Worm (Caenorhabditis elegans) whole organism, L2 larva: ENCODE results near the gene srj-57.

Experiments
- R02D3.7 ChIP-seq: fragments of 150-350 bp; optimal IDR thresholded peaks from 2 replicates; lab custom pipeline; 2014; ENCODE audit warnings: missing biosample characterization, missing genetic modification characterization
- ZK546.5 ChIP-seq: sonication (generic microtip); optimal IDR thresholded peaks from 2 replicates; lab custom pipeline; 2017; ENCODE audit warnings: missing biosample characterization, missing genetic modification characterization
- ceh-82 ChIP-seq: fragments of 150-350 bp; optimal IDR thresholded peaks from 2 replicates; lab custom pipeline; 2014; ENCODE audit warnings: missing biosample characterization, missing genetic modification characterization
- dmd-4 ChIP-seq: sonication (generic microtip); optimal IDR thresholded peaks from 2 replicates; lab custom pipeline; 2017; ENCODE audit warnings: missing biosample characterization, missing genetic modification characterization
- gmeb-1 ChIP-seq: fragments of 150-350 bp; optimal IDR thresholded peaks from 2 replicates; lab custom pipeline; 2014; ENCODE audit warnings: missing biosample characterization, missing genetic modification characterization
- lin-13 ChIP-seq: fragments of 150-350 bp; optimal IDR thresholded peaks from 2 replicates; lab custom pipeline; 2014; ENCODE audit warnings: missing biosample characterization, missing genetic modification reagents, missing genetic modification characterization
- nhr-6 ChIP-seq: fragments of 150-350 bp; optimal IDR thresholded peaks from 2 replicates; lab custom pipeline; 2014; ENCODE audit warnings: missing biosample characterization, missing genetic modification characterization
- skn-1 ChIP-seq: sonication (generic microtip); optimal IDR thresholded peaks from 2 replicates; lab custom pipeline; 2017; ENCODE audit warnings: missing biosample characterization, missing genetic modification characterization
- unc-62 ChIP-seq: fragments of 150-350 bp; optimal IDR thresholded peaks from 2 replicates; lab custom pipeline; 2014; ENCODE audit warnings: missing biosample characterization, missing genetic modification reagents, missing genetic modification characterization
- ztf-11 ChIP-seq: sonication (generic microtip); optimal IDR thresholded peaks from 2 replicates; lab custom pipeline; 2017; ENCODE audit warnings: missing biosample characterization, missing genetic modification characterization
- ztf-4 ChIP-seq: fragments of 150-350 bp; optimal IDR thresholded peaks from 2 replicates; lab custom pipeline; 2014; ENCODE audit warnings: missing biosample characterization, missing genetic modification characterization

DNA sequence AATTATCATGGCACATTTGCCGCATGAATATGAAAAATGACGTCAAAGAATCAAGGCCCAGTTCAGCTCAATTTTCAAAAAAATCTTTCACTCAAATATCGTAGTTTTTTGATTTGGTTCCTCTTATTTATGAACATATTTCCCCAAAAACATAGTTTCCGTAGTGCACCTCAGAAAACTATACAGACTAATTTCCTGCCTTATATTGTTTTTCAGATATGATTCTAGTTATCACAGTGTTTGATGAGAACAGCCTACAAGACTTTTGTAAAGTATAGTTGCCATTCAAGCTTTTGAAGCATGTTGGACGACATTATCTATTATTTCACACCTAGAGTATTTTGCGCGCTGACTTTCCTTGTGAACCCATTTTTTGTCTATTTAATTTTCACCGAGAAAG is 22.7 kb downstream of the srj-57 start, which contains the start of gene srj-50:
- TF ChIP-seq ceh-82 (tag; lab: Kevin White, UChicago), result no peak
- no peak for TF ChIP-seq lin-13
- no peak for TF ChIP-seq ZK546.5
- no peak for TF ChIP-seq R02D3.7
- TF ChIP-seq gmeb-1 (tag; lab: Kevin White, UChicago), result no peak
- TF ChIP-seq nhr-6 (tag; lab: Kevin White, UChicago), result no peak
- no peak for TF ChIP-seq ztf-4 (tag; lab: Kevin White, UChicago)
- TF ChIP-seq ztf-11 (tag; lab: Kevin White, UChicago), result no peak
- no peak for TF ChIP-seq unc-62 (GFP tag; lab: Kevin White, UChicago)
- no peak for TF ChIP-seq skn-1 (tag; lab: Kevin White, UChicago)
- no peak for TF ChIP-seq dmd-4
